Worm (Caenorhabditis elegans) whole organism, young adult: ENCODE measurements around the gene srlf-2.
A peak's percentile ranks its signal among the peaks of the same experiment; 100 is the strongest.

Experiments used
- B0336.3 ChIP-seq: fragments of 200-800 bp; sonication (Bioruptor generic); IDR thresholded peaks from 2 replicates; pipeline ENCODE4 v1.3.6; 2022; ENCODE audit warnings: missing genetic modification characterization, missing compliant biosample characterization
- C06A6.2 ChIP-seq: fragments of 200-800 bp; sonication (Bioruptor generic); conservative IDR thresholded peaks from 2 replicates; pipeline ENCODE4 v1.3.6; 2022; ENCODE audit warnings: missing genetic modification characterization, missing compliant biosample characterization
- F22D6.2 ChIP-seq: sonication (generic microtip); optimal IDR thresholded peaks from 2 replicates; lab custom pipeline; 2016; ENCODE audit warnings: mild to moderate bottlenecking, missing genetic modification characterization, missing compliant biosample characterization
- F39B2.1 ChIP-seq: fragments of 200-800 bp; sonication (Bioruptor generic); IDR thresholded peaks from 2 replicates; pipeline ENCODE4 v1.3.6; 2022; ENCODE audit warnings: missing genetic modification reagents, missing genetic modification characterization, missing compliant biosample characterization
- F57A8.1 ChIP-seq: fragments of 200-800 bp; sonication (Bioruptor generic); optimal IDR thresholded peaks from 2 replicates; lab custom pipeline; 2018; ENCODE audit warnings: mild to moderate bottlenecking, missing genetic modification characterization, moderate library complexity, missing compliant biosample characterization
- Y95B8A.8 ChIP-seq: fragments of 200-800 bp; sonication (Bioruptor generic); IDR thresholded peaks from 2 replicates; pipeline ENCODE4 v1.3.6; 2022; ENCODE audit warnings: missing genetic modification reagents, missing genetic modification characterization, missing compliant biosample characterization
- atf-7 ChIP-seq: sonication (generic microtip); optimal IDR thresholded peaks from 2 replicates; lab custom pipeline; 2017; ENCODE audit warnings: mild to moderate bottlenecking, missing genetic modification characterization, missing compliant biosample characterization
- attf-5 ChIP-seq: fragments of 200-800 bp; sonication (Bioruptor generic); optimal IDR thresholded peaks from 2 replicates; lab custom pipeline; 2018; ENCODE audit warnings: mild to moderate bottlenecking, missing genetic modification characterization, missing compliant biosample characterization
- cebp-1 ChIP-seq, 2 experiments: fragments of 200-800 bp in 1 of 2; sonication (Bioruptor generic) in 1 of 2; sonication (generic microtip) in 1 of 2; IDR thresholded peaks in 1 of 2; optimal IDR thresholded peaks in 1 of 2; 2 replicates each; pipeline versions ENCODE4 v1.3.6 to Lab custom; 2017 to 2022; ENCODE audit warnings: missing compliant biosample characterization in 2 of 2, missing genetic modification characterization in 2 of 2, mild to moderate bottlenecking in 1 of 2, missing genetic modification reagents in 1 of 2, moderate library complexity in 1 of 2
- ceh-58 ChIP-seq: fragments of 200-800 bp; sonication (Bioruptor generic); IDR thresholded peaks from 2 replicates; pipeline ENCODE4 v1.3.6; 2022; ENCODE audit warnings: missing genetic modification characterization, missing compliant biosample characterization
- chd-7 ChIP-seq: sonication (generic microtip); optimal IDR thresholded peaks from 2 replicates; lab custom pipeline; 2016; ENCODE audit warnings: mild to moderate bottlenecking, missing genetic modification characterization, moderate library complexity, missing compliant biosample characterization
- dox-1 ChIP-seq: fragments of 200-800 bp; sonication (Bioruptor generic); IDR thresholded peaks from 2 replicates; pipeline ENCODE4 v1.3.6; 2022; ENCODE audit warnings: missing genetic modification reagents, missing genetic modification characterization, missing compliant biosample characterization
- dpff-1 ChIP-seq: sonication (generic microtip); optimal IDR thresholded peaks from 2 replicates; lab custom pipeline; 2017; ENCODE audit warnings: mild to moderate bottlenecking, missing genetic modification characterization, missing compliant biosample characterization
- egl-44 ChIP-seq: fragments of 200-800 bp; sonication (Bioruptor generic); IDR thresholded peaks from 2 replicates; pipeline ENCODE4 v1.3.6; 2022; ENCODE audit warnings: missing genetic modification reagents, missing genetic modification characterization, missing compliant biosample characterization
- ekl-4 ChIP-seq: fragments of 200-800 bp; sonication (Bioruptor generic); IDR thresholded peaks from 2 replicates; pipeline ENCODE4 v1.3.6; 2022; ENCODE audit warnings: missing genetic modification reagents, missing genetic modification characterization, missing compliant biosample characterization
- ets-4 ChIP-seq: fragments of 200-800 bp; sonication (Bioruptor generic); optimal IDR thresholded peaks from 2 replicates; lab custom pipeline; 2018; ENCODE audit warnings: mild to moderate bottlenecking, missing genetic modification characterization, missing compliant biosample characterization
- hmg-1.2 ChIP-seq: fragments of 200-800 bp; sonication (Bioruptor generic); IDR thresholded peaks from 2 replicates; pipeline ENCODE4 v1.3.6; 2022; ENCODE audit warnings: missing genetic modification reagents, missing genetic modification characterization, missing compliant biosample characterization
- hrde-1 ChIP-seq: sonication (generic microtip); optimal IDR thresholded peaks from 2 replicates; lab custom pipeline; 2016; ENCODE audit warnings: missing genetic modification characterization, mild to moderate bottlenecking, missing compliant biosample characterization, moderate library complexity, missing genotype, missing genetic modification reagents, borderline replicate concordance
- let-607 ChIP-seq, 2 experiments: fragments of 200-800 bp in 1 of 2; sonication (Bioruptor generic) in 1 of 2; sonication (generic microtip) in 1 of 2; optimal IDR thresholded peaks; 2 replicates each; lab custom pipeline; 2016 to 2018; ENCODE audit warnings: mild to moderate bottlenecking in 2 of 2, missing compliant biosample characterization in 2 of 2, missing genetic modification characterization in 2 of 2, moderate library complexity in 2 of 2, missing genotype in 1 of 2
- lin-35 ChIP-seq, 3 experiments: fragments of 150-350 bp in 2 of 3; sonication (generic microtip) in 1 of 3; optimal IDR thresholded peaks; 2 replicates each; lab custom pipeline; 2014 to 2018; ENCODE audit warnings: missing biosample characterization in 3 of 3, missing genetic modification characterization in 3 of 3, missing genetic modification reagents in 3 of 3
- lin-40 ChIP-seq: sonication (generic microtip); optimal IDR thresholded peaks from 2 replicates; lab custom pipeline; 2016; ENCODE audit warnings: missing genetic modification characterization, mild to moderate bottlenecking, missing compliant biosample characterization, missing genotype, missing genetic modification reagents
- lin-54 ChIP-seq: fragments of 200-800 bp; sonication (Bioruptor generic); optimal IDR thresholded peaks from 2 replicates; lab custom pipeline; 2018; ENCODE audit warnings: mild to moderate bottlenecking, missing genetic modification characterization, missing compliant biosample characterization
- lir-1 ChIP-seq: fragments of 200-800 bp; sonication (Bioruptor generic); conservative IDR thresholded peaks from 2 replicates; pipeline ENCODE4 v1.3.6; 2022; ENCODE audit warnings: missing genetic modification reagents, missing genetic modification characterization, missing compliant biosample characterization
- madf-10 ChIP-seq: sonication (generic microtip); optimal IDR thresholded peaks from 2 replicates; lab custom pipeline; 2016; ENCODE audit warnings: mild to moderate bottlenecking, missing genetic modification characterization, missing compliant biosample characterization
- nfya-1 ChIP-seq: sonication (generic microtip); optimal IDR thresholded peaks from 2 replicates; lab custom pipeline; 2017; ENCODE audit warnings: antibody characterized with exemption, missing compliant biosample characterization, missing genetic modification characterization, borderline replicate concordance; ENCODE audit not compliant: insufficient read depth
- nfyb-1 ChIP-seq: fragments of 200-800 bp; sonication (Bioruptor generic); IDR thresholded peaks from 2 replicates; pipeline ENCODE4 v1.3.6; 2022; ENCODE audit warnings: missing genetic modification reagents, missing genetic modification characterization, missing compliant biosample characterization
- nhr-80 ChIP-seq: sonication (generic microtip); optimal IDR thresholded peaks from 2 replicates; lab custom pipeline; 2016; ENCODE audit warnings: missing genetic modification characterization, missing compliant biosample characterization
- nhr-90 ChIP-seq: sonication (generic microtip); optimal IDR thresholded peaks from 2 replicates; lab custom pipeline; 2016; ENCODE audit warnings: missing genotype, mild to moderate bottlenecking, missing genetic modification characterization, missing compliant biosample characterization
- somi-1 ChIP-seq: fragments of 200-800 bp; sonication (Bioruptor generic); optimal IDR thresholded peaks from 2 replicates; lab custom pipeline; 2018; ENCODE audit warnings: mild to moderate bottlenecking, missing genetic modification characterization, missing compliant biosample characterization
- tbp1 ChIP-seq: fragments of 200-800 bp; sonication (Bioruptor generic); optimal IDR thresholded peaks from 2 replicates; lab custom pipeline; 2018; ENCODE audit warnings: mild to moderate bottlenecking, missing genetic modification characterization, missing compliant biosample characterization
- tlf-1 ChIP-seq: fragments of 200-800 bp; sonication (Bioruptor generic); optimal IDR thresholded peaks from 2 replicates; lab custom pipeline; 2018; ENCODE audit warnings: mild to moderate bottlenecking, missing genetic modification characterization, missing compliant biosample characterization
- unc-62 ChIP-seq: fragments of 150-350 bp; optimal IDR thresholded peaks from 2 replicates; lab custom pipeline; 2014; ENCODE audit warnings: missing biosample characterization, missing genetic modification reagents, missing genetic modification characterization
- ztf-22 ChIP-seq: fragments of 200-800 bp; sonication (Bioruptor generic); optimal IDR thresholded peaks from 2 replicates; lab custom pipeline; 2018; ENCODE audit warnings: mild to moderate bottlenecking, missing genetic modification characterization, moderate library complexity, missing compliant biosample characterization
- ztf-26 ChIP-seq: sonication (generic microtip); optimal IDR thresholded peaks from 2 replicates; lab custom pipeline; 2017; ENCODE audit warnings: missing genetic modification characterization, missing compliant biosample characterization

The srlf-2 gene

ce11 chrIV:8530042-8531027, 40.3 kb downstream of the srlf-2 start:
- TF ChIP-seq ekl-4 (GFP tag; lab: Robert Waterston, UW) = no peak
- peak; percentile 78 for TF ChIP-seq ztf-26 (tag; lab: Kevin White, UChicago)
- peak; percentile 94 for TF ChIP-seq nhr-80
- TF ChIP-seq nfyb-1 (GFP tag; lab: Robert Waterston, UW) = 0 out of 2 replicates have a peak, but pooled peaks have one; percentile 36
- TF ChIP-seq egl-44 = peak; percentile 73; the same call in 1 of the 2 replicates
- TF ChIP-seq lir-1 (GFP tag; lab: Robert Waterston, UW) = 0 out of 2 replicates have a peak, but pooled peaks have one; percentile 6
- no peak for TF ChIP-seq cebp-1 (GFP tag; IDR thresholded peaks at IDR 0.05; lab: Robert Waterston, UW)
- peak; percentile 62 for TF ChIP-seq cebp-1 (tag; optimal IDR thresholded peaks at IDR 0.05; lab: Kevin White, UChicago)
- TF ChIP-seq B0336.3 (GFP tag; lab: Robert Waterston, UW) = peak; percentile 37; the same call in 1 of the 2 replicates
- peak; percentile 72 for TF ChIP-seq ets-4 (GFP tag; lab: Kevin White, UChicago)
- peak; percentile 96 for TF ChIP-seq atf-7 (tag; lab: Kevin White, UChicago)
- peak; percentile 20 for TF ChIP-seq attf-5 (GFP tag; lab: Kevin White, UChicago)
- TF ChIP-seq let-607 (tag; optimal IDR thresholded peaks at IDR 0.05; lab: Kevin White, UChicago) = peak; percentile 3 to 81
- no peak for TF ChIP-seq ceh-58 (GFP tag; lab: Robert Waterston, UW)
- TF ChIP-seq F22D6.2 (tag; lab: Kevin White, UChicago) = peak; percentile 79
- peak; percentile 73 for TF ChIP-seq madf-10 (tag; lab: Kevin White, UChicago)
- peak; percentile 93 for TF ChIP-seq ztf-22 (GFP tag; lab: Kevin White, UChicago)
- peak; percentile 86 for TF ChIP-seq somi-1 (GFP tag; lab: Kevin White, UChicago)
- peak; percentile 4 for TF ChIP-seq nhr-90 (tag; lab: Kevin White, UChicago)
- TF ChIP-seq hmg-1.2 (GFP tag; lab: Robert Waterston, UW) = peak; percentile 62
- TF ChIP-seq chd-7 (tag; lab: Kevin White, UChicago) = peak; percentile 70
- peak in 1 of 3 experiments; percentile 17 for TF ChIP-seq lin-35 (GFP tag; optimal IDR thresholded peaks at IDR 0.05; lab: Kevin White, UChicago)
- peak; percentile 87 for TF ChIP-seq lin-40
- no peak for TF ChIP-seq nfya-1 (tag; lab: Kevin White, UChicago)
- TF ChIP-seq tbp1 (GFP tag; lab: Kevin White, UChicago) = peak; percentile 40
- TF ChIP-seq hrde-1 (tag; lab: Kevin White, UChicago) = no peak
- no peak for TF ChIP-seq dpff-1 (tag; lab: Kevin White, UChicago)
- peak; percentile 5 for TF ChIP-seq lin-54 (GFP tag; lab: Kevin White, UChicago)
- TF ChIP-seq C06A6.2 = peak; percentile 27; the same call in 1 of the 2 replicates
- peak; percentile 66 for TF ChIP-seq dox-1 (GFP tag; lab: Robert Waterston, UW)
- TF ChIP-seq unc-62 (GFP tag; lab: Kevin White, UChicago) = peak; percentile 93
- peak; percentile 69 for TF ChIP-seq tlf-1 (GFP tag; lab: Kevin White, UChicago)
- no peak for TF ChIP-seq F57A8.1 (GFP tag; lab: Kevin White, UChicago)
- TF ChIP-seq F39B2.1 (GFP tag; lab: Robert Waterston, UW) = no peak
- TF ChIP-seq Y95B8A.8 = 0 out of 2 replicates have a peak, but pooled peaks have one; percentile 20

ce11 chrIV:8532024-8532423, 42.0 kb downstream of the srlf-2 start:
- TF ChIP-seq let-607 (tag; optimal IDR thresholded peaks at IDR 0.05; lab: Kevin White, UChicago) = peak in 1 of 2 experiments; percentile 7
- 0 out of 2 replicates have a peak, but pooled peaks have one; percentile 24 for TF ChIP-seq dox-1 (GFP tag; lab: Robert Waterston, UW)
- TF ChIP-seq nhr-80 = peak; percentile 78
- TF ChIP-seq F39B2.1 (GFP tag; lab: Robert Waterston, UW) = no peak
- TF ChIP-seq atf-7 (tag; lab: Kevin White, UChicago) = peak; percentile 40
